Fruit fly (Drosophila melanogaster) whole organism, embryonic: ENCODE results near the gene CG7556.

ENCODE experiments used
- ATbp ChIP-seq: fragments of 200-800 bp; sonication (Bioruptor generic); optimal IDR thresholded peaks from 2 replicates; lab custom pipeline; 2017; ENCODE audit warnings: missing biosample characterization, mild to moderate bottlenecking, missing genetic modification characterization, missing genetic modification reagents
- Asciz ChIP-seq: fragments of 200-800 bp; sonication (Bioruptor generic); optimal IDR thresholded peaks from 2 replicates; lab custom pipeline; 2017; ENCODE audit warnings: missing biosample characterization, mild to moderate bottlenecking, missing genetic modification characterization, missing genetic modification reagents
- BtbVII ChIP-seq: fragments of 200-800 bp; sonication (Bioruptor generic); optimal IDR thresholded peaks from 3 replicates; lab custom pipeline; 2017; ENCODE audit warnings: missing biosample characterization, mild to moderate bottlenecking, missing genetic modification characterization
- CG11398 ChIP-seq: fragments of 200-800 bp; sonication (Bioruptor generic); optimal IDR thresholded peaks from 2 replicates; lab custom pipeline; 2016; ENCODE audit warnings: missing biosample characterization, missing genetic modification characterization
- CG11695 ChIP-seq: fragments of 200-800 bp; sonication (Bioruptor generic); IDR thresholded peaks from 3 replicates; pipeline ENCODE4 v1.3.6; 2022; ENCODE audit warnings: missing biosample characterization, missing genetic modification characterization
- CG1233 ChIP-seq: fragments of 200-800 bp; sonication (Bioruptor generic); optimal IDR thresholded peaks from 4 replicates; lab custom pipeline; 2018; ENCODE audit warnings: missing biosample characterization, mild to moderate bottlenecking, missing genetic modification characterization
- CG13123 ChIP-seq: fragments of 200-800 bp; sonication (Bioruptor generic); optimal IDR thresholded peaks from 2 replicates; lab custom pipeline; 2016; ENCODE audit warnings: missing biosample characterization, missing genetic modification characterization
- CG14014 ChIP-seq: fragments of 200-800 bp; sonication (Bioruptor generic); IDR thresholded peaks from 2 replicates; pipeline ENCODE4 v1.3.6; 2022; ENCODE audit warnings: missing biosample characterization, missing genetic modification characterization
- CG1602 ChIP-seq: fragments of 200-800 bp; sonication (Bioruptor generic); optimal IDR thresholded peaks from 3 replicates; lab custom pipeline; 2016; ENCODE audit warnings: missing biosample characterization, missing genetic modification characterization
- CG1647 ChIP-seq: fragments of 200-800 bp; sonication (Bioruptor generic); optimal IDR thresholded peaks from 3 replicates; lab custom pipeline; 2016; ENCODE audit warnings: missing biosample characterization, missing genetic modification characterization
- CG16813 ChIP-seq: fragments of 200-800 bp; sonication (Bioruptor generic); IDR thresholded peaks from 3 replicates; pipeline ENCODE4 v1.3.6; 2022; ENCODE audit warnings: missing biosample characterization, missing genetic modification characterization; ENCODE audit not compliant: partially characterized antibody
- CG17568 ChIP-seq: fragments of 200-800 bp; sonication (Bioruptor generic); optimal IDR thresholded peaks from 2 replicates; lab custom pipeline; 2018; ENCODE audit warnings: missing biosample characterization, mild to moderate bottlenecking, missing genetic modification characterization, moderate library complexity
- CG2120 ChIP-seq: fragments of 200-800 bp; sonication (Bioruptor generic); optimal IDR thresholded peaks from 3 replicates; lab custom pipeline; 2016; ENCODE audit warnings: missing biosample characterization, missing genetic modification characterization
- CG2875 ChIP-seq: fragments of 200-800 bp; sonication (Bioruptor generic); optimal IDR thresholded peaks from 2 replicates; lab custom pipeline; 2017; ENCODE audit warnings: missing biosample characterization, mild to moderate bottlenecking, missing genetic modification characterization, missing genetic modification reagents
- CG30403 ChIP-seq: fragments of 200-800 bp; sonication (Bioruptor generic); optimal IDR thresholded peaks from 3 replicates; lab custom pipeline; 2016; ENCODE audit warnings: missing biosample characterization, missing genetic modification characterization
- CG32532 ChIP-seq: fragments of 200-800 bp; sonication (Bioruptor generic); IDR thresholded peaks from 2 replicates; pipeline ENCODE4 v1.3.6; 2022; ENCODE audit warnings: missing biosample characterization, missing genetic modification characterization
- CG7839 ChIP-seq: fragments of 200-800 bp; sonication (Bioruptor generic); optimal IDR thresholded peaks from 3 replicates; lab custom pipeline; 2018; ENCODE audit warnings: missing biosample characterization, mild to moderate bottlenecking, missing genetic modification characterization, moderate library complexity
- CG8388 ChIP-seq: fragments of 200-800 bp; sonication (Bioruptor generic); optimal IDR thresholded peaks from 2 replicates; lab custom pipeline; 2019; ENCODE audit warnings: missing biosample characterization, mild to moderate bottlenecking, missing genetic modification characterization, moderate library complexity
- CG9215 ChIP-seq: fragments of 200-800 bp; sonication (Bioruptor generic); IDR thresholded peaks from 2 replicates; pipeline ENCODE4 v1.3.6; 2022; ENCODE audit warnings: missing biosample characterization, missing genetic modification characterization
- Dll ChIP-seq: fragments of 200-800 bp; sonication (Bioruptor generic); IDR thresholded peaks from 4 replicates; pipeline ENCODE4 v1.3.6; 2022; ENCODE audit warnings: missing biosample characterization, missing genetic modification characterization; ENCODE audit not compliant: partially characterized antibody
- ERR ChIP-seq: fragments of 200-800 bp; sonication (Bioruptor generic); optimal IDR thresholded peaks from 2 replicates; lab custom pipeline; 2016; ENCODE audit warnings: missing biosample characterization, missing genetic modification characterization
- Ets97D ChIP-seq: fragments of 200-800 bp; sonication (Bioruptor generic); optimal IDR thresholded peaks from 3 replicates; lab custom pipeline; 2016; ENCODE audit warnings: missing biosample characterization, missing genetic modification characterization
- Hey ChIP-seq: fragments of 200-800 bp; sonication (Bioruptor generic); optimal IDR thresholded peaks from 3 replicates; lab custom pipeline; 2018; ENCODE audit warnings: missing biosample characterization, mild to moderate bottlenecking, missing genetic modification characterization
- Nf-YA ChIP-seq: fragments of 200-800 bp; sonication (Bioruptor generic); IDR thresholded peaks from 2 replicates; pipeline ENCODE4 v1.3.6; 2022; ENCODE audit warnings: missing biosample characterization, missing genetic modification characterization
- Ravus ChIP-seq: fragments of 200-800 bp; sonication (Bioruptor generic); IDR thresholded peaks from 2 replicates; pipeline ENCODE4 v1.3.6; 2022; ENCODE audit warnings: missing biosample characterization, missing genetic modification characterization
- Side ChIP-seq: fragments of 200-800 bp; sonication (Bioruptor generic); optimal IDR thresholded peaks from 2 replicates; lab custom pipeline; 2016; ENCODE audit warnings: missing biosample characterization, missing genetic modification characterization
- Sry-β ChIP-seq: fragments of 200-800 bp; sonication (Bioruptor generic); optimal IDR thresholded peaks from 2 replicates; lab custom pipeline; 2018; ENCODE audit warnings: missing biosample characterization, mild to moderate bottlenecking, missing genetic modification characterization, moderate library complexity
- amos ChIP-seq: fragments of 200-800 bp; sonication (Bioruptor generic); IDR thresholded peaks from 2 replicates; pipeline ENCODE4 v1.3.6; 2022; ENCODE audit warnings: missing biosample characterization, missing genetic modification characterization; ENCODE audit not compliant: partially characterized antibody
- ara ChIP-seq: fragments of 200-800 bp; sonication (Bioruptor generic); IDR thresholded peaks from 2 replicates; pipeline ENCODE4 v1.3.6; 2022; ENCODE audit warnings: missing biosample characterization, missing genetic modification characterization
- cad ChIP-seq: fragments of >200 bp; optimal IDR thresholded peaks from 2 replicates; lab custom pipeline; 2017; ENCODE audit warnings: missing biosample characterization, missing genetic modification characterization
- cato ChIP-seq: fragments of 200-800 bp; sonication (Bioruptor generic); optimal IDR thresholded peaks from 2 replicates; lab custom pipeline; 2016; ENCODE audit warnings: missing biosample characterization, missing genetic modification characterization, borderline replicate concordance
- danr ChIP-seq: fragments of 200-800 bp; sonication (Bioruptor generic); IDR thresholded peaks from 2 replicates; pipeline ENCODE4 v1.3.6; 2022; ENCODE audit warnings: missing biosample characterization, missing genetic modification characterization
- disco-r ChIP-seq: fragments of 200-800 bp; sonication (Bioruptor generic); optimal IDR thresholded peaks from 2 replicates; lab custom pipeline; 2016; ENCODE audit warnings: missing biosample characterization, missing genetic modification characterization
- dmrt99B ChIP-seq: fragments of 200-800 bp; sonication (Bioruptor generic); optimal IDR thresholded peaks from 2 replicates; lab custom pipeline; 2018; ENCODE audit warnings: missing biosample characterization, mild to moderate bottlenecking, missing genetic modification characterization, moderate library complexity
- esg ChIP-seq: fragments of 200-800 bp; sonication (Bioruptor generic); conservative IDR thresholded peaks from 2 replicates; pipeline ENCODE4 v1.3.6; 2022; ENCODE audit warnings: missing biosample characterization, missing genetic modification characterization
- exex ChIP-seq: fragments of 200-800 bp; sonication (Bioruptor generic); optimal IDR thresholded peaks from 4 replicates; lab custom pipeline; 2018; ENCODE audit warnings: missing biosample characterization, mild to moderate bottlenecking, missing genetic modification characterization, moderate library complexity
- fd64A ChIP-seq: fragments of 200-800 bp; sonication (Bioruptor generic); optimal IDR thresholded peaks from 3 replicates; lab custom pipeline; 2018; ENCODE audit warnings: missing biosample characterization, mild to moderate bottlenecking, missing genetic modification characterization
- hb ChIP-seq: fragments of 200-800 bp; sonication (Bioruptor generic); IDR thresholded peaks from 3 replicates; pipeline ENCODE4 v1.3.6; 2022; ENCODE audit warnings: missing biosample characterization, missing genetic modification characterization; ENCODE audit not compliant: partially characterized antibody
- hkb ChIP-seq, 2 experiments: fragments of 200-800 bp in 1 of 2; fragments of >200 bp in 1 of 2; sonication (Bioruptor generic) in 1 of 2; IDR thresholded peaks in 1 of 2; optimal IDR thresholded peaks in 1 of 2; 2 replicates each; pipeline versions ENCODE4 v1.3.6 to Lab custom; 2017 to 2022; ENCODE audit warnings: missing biosample characterization in 1 of 2, missing genetic modification characterization in 1 of 2
- jigr1 ChIP-seq: fragments of 200-800 bp; sonication (Bioruptor generic); IDR thresholded peaks from 3 replicates; pipeline ENCODE4 v1.3.6; 2022; ENCODE audit warnings: missing biosample characterization, missing genetic modification characterization
- kah ChIP-seq: fragments of 200-800 bp; sonication (Bioruptor generic); optimal IDR thresholded peaks from 2 replicates; lab custom pipeline; 2018; ENCODE audit warnings: missing biosample characterization, mild to moderate bottlenecking, missing genetic modification characterization
- klu ChIP-seq: fragments of 200-800 bp; sonication (Bioruptor generic); IDR thresholded peaks from 2 replicates; pipeline ENCODE4 v1.3.6; 2022; ENCODE audit warnings: missing biosample characterization, missing genetic modification characterization
- lmd ChIP-seq: fragments of 200-800 bp; sonication (Bioruptor generic); IDR thresholded peaks from 2 replicates; pipeline ENCODE4 v1.3.6; 2022; ENCODE audit warnings: missing biosample characterization, missing genetic modification characterization
- odd ChIP-seq: fragments of 200-800 bp; sonication (Bioruptor generic); optimal IDR thresholded peaks from 2 replicates; lab custom pipeline; 2017; ENCODE audit warnings: missing biosample characterization, mild to moderate bottlenecking, missing genetic modification characterization
- pita ChIP-seq: fragments of 200-800 bp; sonication (Bioruptor generic); optimal IDR thresholded peaks from 2 replicates; lab custom pipeline; 2017; ENCODE audit warnings: missing biosample characterization, mild to moderate bottlenecking, missing genetic modification characterization
- ssp ChIP-seq: fragments of 200-800 bp; sonication (Bioruptor generic); IDR thresholded peaks from 2 replicates; pipeline ENCODE4 v1.3.6; 2022; ENCODE audit warnings: missing biosample characterization, missing genetic modification characterization
- tna ChIP-seq: fragments of 200-800 bp; sonication (Bioruptor generic); IDR thresholded peaks from 2 replicates; pipeline ENCODE4 v1.3.6; 2022; ENCODE audit warnings: missing biosample characterization, missing genetic modification characterization; ENCODE audit not compliant: partially characterized antibody
- tup ChIP-seq: fragments of 200-800 bp; sonication (Bioruptor generic); optimal IDR thresholded peaks from 2 replicates; lab custom pipeline; 2016; ENCODE audit warnings: missing biosample characterization, mild to moderate bottlenecking, missing genetic modification characterization, moderate library complexity
- unpg ChIP-seq: fragments of 200-800 bp; sonication (Bioruptor generic); optimal IDR thresholded peaks from 3 replicates; lab custom pipeline; 2018; ENCODE audit warnings: missing biosample characterization, mild to moderate bottlenecking, missing genetic modification characterization, moderate library complexity
- z ChIP-seq: fragments of 200-800 bp; sonication (Bioruptor generic); IDR thresholded peaks from 3 replicates; pipeline ENCODE4 v1.3.6; 2022; ENCODE audit warnings: missing biosample characterization, missing genetic modification characterization

Gene CG7556

dm6 chrX:19154998-19155397 is 24.6 kb downstream of the CG7556 start (continued):
- TF ChIP-seq ERR (GFP tag; lab: Kevin White, UChicago) (peak; percentile 43), disco-r (GFP tag; lab: Kevin White, UChicago) (peak; percentile 55), pita (GFP tag; lab: Kevin White, UChicago) (no peak), CG16813 (GFP tag; lab: Robert Waterston, UW) (no peak), CG2120 (GFP tag; lab: Kevin White, UChicago) (peak; percentile 57), CG11398 (GFP tag; lab: Kevin White, UChicago) (peak; percentile 82), CG32532 (GFP tag; lab: Robert Waterston, UW) (peak; percentile 58; the same call in 1 of the 2 replicates), tup (GFP tag; lab: Kevin White, UChicago) (peak; percentile 55), ara (GFP tag; lab: Robert Waterston, UW) (peak; percentile 92), CG14014 (GFP tag; lab: Robert Waterston, UW) (peak; percentile 76), unpg (GFP tag; lab: Kevin White, UChicago) (peak; percentile 90), dmrt99B (tag; lab: Kevin White, UChicago) (peak; percentile 88), hkb (optimal IDR thresholded peaks at IDR 0.05; lab: Kevin White, UChicago) (no peak), hkb (GFP tag; IDR thresholded peaks at IDR 0.05; lab: Robert Waterston, UW) (peak; percentile 79), esg (GFP tag; lab: Robert Waterston, UW) (peak; percentile 76), CG30403 (GFP tag; lab: Kevin White, UChicago) (peak; percentile 80), Side (GFP tag; lab: Kevin White, UChicago) (peak; percentile 81), hb (no peak), Asciz (peak; percentile 84), odd (GFP tag; lab: Kevin White, UChicago) (peak; percentile 63), CG9215 (GFP tag; lab: Robert Waterston, UW) (peak; percentile 54), z (peak; percentile 21; the same call in 1 of the 3 replicates), CG1602 (GFP tag; lab: Kevin White, UChicago) (peak; percentile 79), kah (GFP tag; lab: Kevin White, UChicago) (peak; percentile 73), CG7839 (peak; percentile 91), tna (no peak), CG1233 (GFP tag; lab: Kevin White, UChicago) (peak; percentile 75), CG17568 (GFP tag; lab: Kevin White, UChicago) (peak; percentile 75), ssp (GFP tag; lab: Robert Waterston, UW) (peak; percentile 67), Dll (GFP tag; lab: Robert Waterston, UW) (no peak), CG13123 (GFP tag; lab: Kevin White, UChicago) (peak; percentile 77), klu (GFP tag; lab: Robert Waterston, UW) (peak; percentile 27; the same call in 1 of the 2 replicates), Ravus (GFP tag; lab: Robert Waterston, UW) (no peak), CG8388 (peak; percentile 92), amos (no peak), ATbp (peak; percentile 91), cad (GFP tag; lab: Kevin White, UChicago) (no peak), Sry-β (GFP tag; lab: Kevin White, UChicago) (peak; percentile 20), exex (tag; lab: Kevin White, UChicago) (no peak), CG2875 (GFP tag; lab: Kevin White, UChicago) (peak; percentile 87), CG1647 (GFP tag; lab: Kevin White, UChicago) (peak; percentile 55), fd64A (GFP tag; lab: Kevin White, UChicago) (peak; percentile 84), cato (GFP tag; lab: Kevin White, UChicago) (peak; percentile 71), lmd (GFP tag; lab: Robert Waterston, UW) (peak; percentile 74), jigr1 (peak; percentile 62), CG11695 (GFP tag; lab: Robert Waterston, UW) (peak; percentile 69; the same call in 2 of the 3 replicates), danr (peak; percentile 67), Hey (tag; lab: Kevin White, UChicago) (no peak), Ets97D (GFP tag; lab: Kevin White, UChicago) (peak; percentile 70), BtbVII (GFP tag; lab: Kevin White, UChicago) (no peak), Nf-YA (GFP tag; lab: Robert Waterston, UW) (0 out of 2 replicates have a peak, but pooled peaks have one; percentile 64)
